Worm (Caenorhabditis elegans): ENCODE measurements around the gene ZC262.7.

ZC262.7 gene

ce11 chrIII:8319100-8319499 lies 25.0 kb downstream of the ZC262.7 start, which contains the start of gene F10E9.11 (continued):
- TF ChIP-seq lir-3 (tag; optimal IDR thresholded peaks at IDR 0.05; ENCODE audit: poor library complexity) (peak; percentile 96), mef-2 (tag; optimal IDR thresholded peaks at IDR 0.05) (no peak), hlh-4 (tag; optimal IDR thresholded peaks at IDR 0.05) (no peak), pqm-1 (tag; optimal IDR thresholded peaks at IDR 0.05) (no peak), nhr-76 (tag; optimal IDR thresholded peaks at IDR 0.05) (no peak), C34B4.2 (tag; optimal IDR thresholded peaks at IDR 0.05) (no peak), grh-1 (GFP tag; IDR thresholded peaks at IDR 0.05) (no peak; the same call in 1 of the 2 replicates), ceh-82 (tag; optimal IDR thresholded peaks at IDR 0.05) (peak; percentile 71 to 77 (median 74))

ce11 chrIII:8318488-8318887 lies 25.6 kb downstream of the ZC262.7 start, which contains the start of gene sas-4:
TSS of gene sas-4 (minus strand) at chrIII:8318588.
- TF ChIP-seq efl-1 (optimal IDR thresholded peaks at IDR 0.05) (no peak), efl-1 (GFP tag; optimal IDR thresholded peaks at IDR 0.05 in 1 of 2) (no peak), hpl-2 (GFP tag; optimal IDR thresholded peaks at IDR 0.05) (no peak), lsy-2 (tag; optimal IDR thresholded peaks at IDR 0.05) (no peak), xbp-1 (tag; optimal IDR thresholded peaks at IDR 0.05) (no peak), lin-35 (GFP tag; optimal IDR thresholded peaks at IDR 0.05) (no peak), efl-3 (GFP tag; optimal IDR thresholded peaks at IDR 0.05) (no peak), alr-1 (tag; optimal IDR thresholded peaks at IDR 0.05; ENCODE audit: borderline replicate concordance) (no peak), unc-98 (GFP tag; IDR thresholded peaks at IDR 0.05) (no peak), ceh-90 (tag; optimal IDR thresholded peaks at IDR 0.05) (no peak), sptf-1 (tag; optimal IDR thresholded peaks at IDR 0.05) (no peak), nhr-11 (tag; optimal IDR thresholded peaks at IDR 0.05) (no peak), skn-1 (tag; optimal IDR thresholded peaks at IDR 0.05) (no peak), ceh-8 (GFP tag; optimal IDR thresholded peaks at IDR 0.05) (no peak), elt-3 (tag; optimal IDR thresholded peaks at IDR 0.05) (no peak)

- TF ChIP-seq fkh-4 (tag; optimal IDR thresholded peaks at IDR 0.05; ENCODE audit: borderline replicate concordance), result no peak
- TF ChIP-seq ceh-82 (tag; optimal IDR thresholded peaks at IDR 0.05), result no peak
- TF ChIP-seq pag-3 (tag; optimal IDR thresholded peaks at IDR 0.05; ENCODE audit: borderline replicate concordance, insufficient read depth), result no peak
- TF ChIP-seq irx-1 (tag; optimal IDR thresholded peaks at IDR 0.05), result no peak
- TF ChIP-seq nhr-77 (tag; optimal IDR thresholded peaks at IDR 0.05), result no peak
Measured at ce11 chrIII:8312393-8312792, 31.7 kb downstream of the ZC262.7 start, which contains the start of gene F10E9.2. TSS of gene F10E9.2 (plus strand) at chrIII:8312693.

- TF ChIP-seq ceh-88 (GFP tag; IDR thresholded peaks at IDR 0.05), result no peak
- no peak for TF ChIP-seq nhr-71 (tag; optimal IDR thresholded peaks at IDR 0.05)
- TF ChIP-seq pax-3 (tag; optimal IDR thresholded peaks at IDR 0.05), result no peak
- TF ChIP-seq snu-23 (GFP tag; optimal IDR thresholded peaks at IDR 0.05), result peak; percentile 23
- TF ChIP-seq C04F5.9 (tag; optimal IDR thresholded peaks at IDR 0.05), result no peak
- no peak for TF ChIP-seq swsn-7 (tag; optimal IDR thresholded peaks at IDR 0.05)
- peak; percentile 78 for TF ChIP-seq nhr-85 (tag)
- TF ChIP-seq unc-130 (tag; optimal IDR thresholded peaks at IDR 0.05), result no peak
- TF ChIP-seq ama-1 (optimal IDR thresholded peaks at IDR 0.05), result no peak
- TF ChIP-seq elt-2 (tag; optimal IDR thresholded peaks at IDR 0.05), result no peak
- TF ChIP-seq unc-98 (GFP tag; IDR thresholded peaks at IDR 0.05), result no peak
- peak; percentile 3 to 72 for TF ChIP-seq lin-35 (GFP tag; optimal IDR thresholded peaks at IDR 0.05)
- TF ChIP-seq alr-1 (tag; optimal IDR thresholded peaks at IDR 0.05; ENCODE audit: borderline replicate concordance), result no peak
- no peak for TF ChIP-seq ztf-4 (tag; optimal IDR thresholded peaks at IDR 0.05)
- no peak for TF ChIP-seq nhr-11 (tag; optimal IDR thresholded peaks at IDR 0.05)
- TF ChIP-seq dpl-1 (GFP tag; optimal IDR thresholded peaks at IDR 0.05), result peak in 2 of 3 experiments; percentile 36 to 55
- TF ChIP-seq rnt-1 (tag; optimal IDR thresholded peaks at IDR 0.05), result peak; percentile 27
- no peak for TF ChIP-seq unc-86 (tag; optimal IDR thresholded peaks at IDR 0.05)
- no peak for TF ChIP-seq C34B4.2 (tag; optimal IDR thresholded peaks at IDR 0.05)
- no peak for TF ChIP-seq lir-3 (tag; optimal IDR thresholded peaks at IDR 0.05; ENCODE audit: poor library complexity)
- peak; percentile 3 for TF ChIP-seq C16A3.4 (tag; optimal IDR thresholded peaks at IDR 0.05)
- no peak for TF ChIP-seq irx-1 (tag; optimal IDR thresholded peaks at IDR 0.05)
- no peak for TF ChIP-seq lin-13 (GFP tag; optimal IDR thresholded peaks at IDR 0.05)
- TF ChIP-seq mep-1 (tag; optimal IDR thresholded peaks at IDR 0.05), result no peak
- no peak for TF ChIP-seq aha-1 (tag; optimal IDR thresholded peaks at IDR 0.05)
- TF ChIP-seq nhr-20 (tag; optimal IDR thresholded peaks at IDR 0.05), result no peak
- TF ChIP-seq ceh-82 (tag; optimal IDR thresholded peaks at IDR 0.05), result no peak
Measured at ce11 chrIII:8310239-8311057, 33.7 kb downstream of the ZC262.7 start, which contains the start of gene F10E9.3. TSS of gene F10E9.3 (plus strand) at chrIII:8311007.

All from whole organism, L1 larva.